Worm (Caenorhabditis elegans) whole organism, L3 larva: ENCODE data around the gene F59A7.14.

ENCODE experiments used
- ZK546.5 ChIP-seq: sonication (generic microtip); optimal IDR thresholded peaks from 2 replicates; lab custom pipeline; 2017; ENCODE audit warnings: missing biosample characterization, missing genetic modification characterization
- fkh-10 ChIP-seq: sonication (generic microtip); optimal IDR thresholded peaks from 2 replicates; lab custom pipeline; 2017; ENCODE audit warnings: missing biosample characterization, missing genetic modification reagents, missing genetic modification characterization
- lin-15B ChIP-seq: fragments of 150-350 bp; optimal IDR thresholded peaks from 2 replicates; lab custom pipeline; 2014; ENCODE audit warnings: missing biosample characterization, missing genetic modification characterization

ce11 chrV:2004229-2004628, 14.6 kb upstream of the F59A7.14 start, which contains the start of gene clec-206:
- no peak for TF ChIP-seq fkh-10 (GFP tag; lab: Kevin White, UChicago)
- no peak for TF ChIP-seq lin-15B (tag; lab: Kevin White, UChicago)
- TF ChIP-seq ZK546.5 (tag; lab: Kevin White, UChicago), result no peak
